Worm (Caenorhabditis elegans) whole organism, dauer: Measurements from ENCODE around the gene Y71H2AM.11.

ENCODE experiments used
- unc-62 ChIP-seq: sonication (generic microtip); optimal IDR thresholded peaks from 2 replicates; lab custom pipeline; 2017; ENCODE audit warnings: missing biosample characterization, missing genetic modification reagents, missing genetic modification characterization

The Y71H2AM.11 gene

DNA sequence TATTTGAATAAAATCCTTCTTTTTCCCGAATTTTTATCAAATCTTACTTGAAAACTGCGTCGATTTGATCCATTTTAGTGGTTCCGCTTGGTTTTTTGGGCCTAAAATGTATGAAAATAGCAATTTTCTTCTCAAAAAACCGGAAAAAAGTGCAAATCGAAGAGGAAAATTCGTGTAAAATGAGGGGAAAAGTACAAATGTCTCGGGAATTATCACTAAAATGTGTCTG, at the start of gene Y71H2AM.11:
TSS of gene Y71H2AM.11 (minus strand) at position 101 of the 229 bp plus-strand sequence.
- TF ChIP-seq unc-62: no peak

DNA sequence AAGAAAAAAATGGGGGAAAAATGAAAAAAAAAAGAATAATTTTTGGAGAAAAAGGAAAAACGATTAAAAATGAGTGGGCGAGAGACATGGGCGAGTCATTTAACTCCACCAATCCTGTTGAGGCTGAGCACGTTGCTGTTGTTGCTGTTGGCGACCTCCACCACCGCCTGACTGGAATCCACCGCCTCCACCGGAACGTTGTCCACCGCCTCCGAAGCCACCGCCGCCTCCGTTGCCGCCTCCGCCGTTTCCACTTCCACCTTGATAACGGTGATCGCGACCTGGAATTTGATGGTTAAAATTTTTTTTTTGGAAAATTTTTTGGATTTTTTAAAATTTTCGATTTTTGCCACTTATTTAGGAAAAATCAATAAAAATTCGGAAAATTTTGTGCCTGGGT, 45.9 kb upstream of the Y71H2AM.11 start:
- no peak for TF ChIP-seq unc-62

DNA sequence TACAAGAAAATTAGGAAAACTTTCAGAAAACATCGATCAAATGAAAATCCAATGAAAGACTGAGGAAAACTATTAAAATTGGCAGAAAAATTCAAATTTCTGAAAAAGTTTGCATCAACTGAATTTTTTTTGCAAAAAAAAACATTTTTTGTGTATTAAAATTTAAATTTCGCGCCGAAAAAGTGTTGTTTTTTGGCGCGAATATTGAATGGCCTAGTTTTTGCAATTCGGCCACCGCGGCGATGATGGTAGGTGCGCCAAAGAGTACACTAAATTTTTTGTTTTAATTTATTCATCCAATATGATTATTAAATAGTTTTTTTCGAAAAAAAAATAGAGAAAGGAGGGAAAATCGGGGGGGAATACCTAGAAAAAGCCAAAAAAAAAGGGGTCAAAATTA, 44.2 kb upstream of the Y71H2AM.11 start:
- no peak for TF ChIP-seq unc-62

DNA sequence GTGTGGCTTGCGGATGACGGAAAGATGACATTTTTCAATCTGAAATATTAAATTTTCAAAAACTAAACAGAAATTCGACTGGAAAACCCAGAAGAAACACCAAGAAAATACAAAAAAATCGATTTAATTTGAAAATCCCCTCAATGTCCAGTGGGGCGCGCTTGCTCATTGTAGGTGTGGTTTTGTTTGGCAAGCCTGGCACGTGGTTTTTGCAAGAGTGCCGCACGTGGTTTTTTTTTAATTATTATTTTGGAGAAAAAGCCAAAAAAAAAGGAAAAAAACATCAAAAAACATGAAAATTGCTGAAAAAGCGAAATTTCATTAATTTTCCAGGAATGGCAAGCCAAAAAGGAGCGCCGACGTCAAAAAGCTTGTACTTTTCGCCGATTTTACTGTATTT, 43.7 kb upstream of the Y71H2AM.11 start, which contains the start of gene swsn-3:
TSS of gene swsn-3 (minus strand) at position 45 of the 400 bp plus-strand sequence.
- TF ChIP-seq unc-62: no peak

DNA sequence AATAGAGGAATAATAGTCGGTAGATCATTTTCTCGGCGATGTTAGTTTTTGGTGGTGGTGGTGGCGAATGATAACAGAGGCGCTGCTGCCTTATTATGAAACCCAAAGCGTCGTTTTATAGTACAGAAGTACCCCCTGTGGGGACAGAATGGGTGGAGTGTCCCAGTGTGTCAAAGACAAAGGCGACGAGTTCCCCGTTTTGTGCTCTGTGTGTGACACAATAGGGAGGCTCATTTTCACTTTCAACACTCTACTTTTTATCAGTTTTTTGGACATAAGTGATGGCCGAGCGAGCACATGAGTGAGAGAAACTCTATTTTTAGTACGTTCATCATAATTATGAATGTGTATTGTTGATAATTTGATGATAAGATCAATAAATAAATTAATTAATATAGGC, 35.8 kb upstream of the Y71H2AM.11 start, which contains the start of gene pho-9:
TSS of gene pho-9 (minus strand) at position 91 of the 400 bp plus-strand sequence.
- TF ChIP-seq unc-62: no peak

DNA sequence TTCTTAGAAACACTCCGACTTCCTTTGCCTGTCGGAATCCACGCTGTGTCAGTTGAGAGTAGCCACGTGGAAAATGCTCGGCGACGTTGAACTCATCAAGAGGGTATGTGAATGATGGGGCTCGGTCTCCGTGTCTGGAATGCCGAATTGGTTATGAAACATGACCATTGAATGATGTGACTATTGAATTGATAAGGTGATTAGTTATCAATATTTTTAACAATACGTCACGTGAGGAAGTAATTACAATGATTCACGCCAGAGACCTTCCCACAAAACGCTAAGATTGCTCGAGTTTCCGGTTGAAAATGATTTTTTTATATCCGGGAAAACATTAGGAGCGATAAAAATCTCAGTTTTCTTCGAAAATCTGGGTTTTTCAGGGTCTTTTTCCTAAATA, 34.4 kb upstream of the Y71H2AM.11 start:
- no peak for TF ChIP-seq unc-62

DNA sequence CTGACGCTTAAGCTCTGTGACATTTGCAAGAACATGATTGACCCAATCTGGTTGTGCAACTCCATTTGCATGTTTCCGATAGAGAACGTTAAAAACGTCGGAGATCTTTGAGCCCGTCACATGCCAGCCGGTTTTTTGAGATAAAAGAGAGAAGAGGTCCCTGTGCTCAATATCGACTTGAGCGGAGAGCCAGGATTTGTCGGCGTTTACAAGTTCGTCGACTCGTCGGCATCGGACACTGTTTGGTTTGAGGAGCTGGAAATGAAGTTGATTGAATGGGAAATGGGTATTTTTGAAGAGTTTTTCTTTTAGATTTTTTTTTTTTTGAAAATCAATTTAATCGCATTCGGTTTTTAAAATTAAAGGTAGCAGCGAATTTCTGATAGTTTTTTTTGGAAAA, 33.2 kb upstream of the Y71H2AM.11 start:
- no peak for TF ChIP-seq unc-62

DNA sequence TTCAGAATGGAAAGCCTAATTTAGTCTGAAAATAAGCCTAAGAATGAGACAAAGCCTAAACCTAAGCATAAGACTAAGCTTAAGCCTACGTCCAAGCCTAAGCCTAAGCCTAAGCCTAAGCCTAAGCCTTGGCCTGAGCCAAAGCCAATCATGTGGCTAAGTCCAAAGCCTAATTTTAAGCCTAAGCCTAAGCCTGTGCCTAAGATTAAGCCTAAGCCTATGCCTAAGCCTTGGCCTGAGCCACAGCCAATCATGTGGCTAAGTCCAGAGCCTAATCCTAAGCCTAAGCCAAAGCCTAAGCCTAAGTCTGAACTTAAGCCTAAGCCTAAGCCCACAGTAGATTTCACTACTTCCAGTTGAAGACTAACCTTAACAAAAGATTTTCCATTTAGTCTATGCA, 32.6 kb upstream of the Y71H2AM.11 start:
- no peak for TF ChIP-seq unc-62

DNA sequence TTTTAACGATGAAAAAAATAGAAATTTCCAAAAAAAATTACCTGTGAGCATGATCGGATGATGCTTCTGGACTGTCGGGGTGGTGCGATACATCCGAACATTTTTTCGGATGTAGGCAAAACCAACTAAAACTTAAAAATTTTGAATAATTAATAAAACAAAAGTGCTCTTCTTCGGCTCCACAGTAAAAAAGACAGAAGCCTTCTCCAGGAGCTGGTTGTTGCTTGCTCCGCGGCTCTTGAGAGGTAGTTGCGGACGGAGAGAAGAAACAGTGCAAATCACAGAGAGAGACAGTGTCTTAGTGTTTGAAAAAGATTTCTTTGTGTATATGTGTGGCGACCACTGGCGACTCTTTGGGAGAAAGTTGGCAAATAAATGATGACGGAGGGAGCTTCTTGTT, 31.4 kb upstream of the Y71H2AM.11 start, which contains the start of gene gldi-9:
TSS of gene gldi-9 (minus strand) at position 101 of the 400 bp plus-strand sequence.
- TF ChIP-seq unc-62: no peak

DNA sequence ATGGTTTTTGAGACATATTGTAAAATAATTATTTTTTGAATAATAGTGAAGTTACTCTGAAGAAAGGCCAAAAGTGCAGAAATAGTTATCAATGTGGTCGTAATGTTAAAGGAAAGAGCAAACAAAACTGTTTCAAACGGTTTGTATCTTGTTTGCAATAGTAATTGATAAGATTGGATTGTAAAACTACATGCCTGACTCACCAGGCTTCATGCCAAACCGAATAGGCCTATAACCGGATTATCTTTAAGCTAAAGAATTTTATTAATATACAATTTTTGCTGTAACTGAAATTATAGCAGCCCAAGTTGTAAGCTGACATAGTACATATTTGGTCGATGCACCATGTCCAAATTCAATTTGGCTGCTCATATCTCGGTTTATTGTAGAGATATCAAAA, 21.7 kb upstream of the Y71H2AM.11 start, which contains the start of gene Y71H2AM.14:
TSS of gene Y71H2AM.14 (minus strand) at position 101 of the 400 bp plus-strand sequence.
- no peak for TF ChIP-seq unc-62

DNA sequence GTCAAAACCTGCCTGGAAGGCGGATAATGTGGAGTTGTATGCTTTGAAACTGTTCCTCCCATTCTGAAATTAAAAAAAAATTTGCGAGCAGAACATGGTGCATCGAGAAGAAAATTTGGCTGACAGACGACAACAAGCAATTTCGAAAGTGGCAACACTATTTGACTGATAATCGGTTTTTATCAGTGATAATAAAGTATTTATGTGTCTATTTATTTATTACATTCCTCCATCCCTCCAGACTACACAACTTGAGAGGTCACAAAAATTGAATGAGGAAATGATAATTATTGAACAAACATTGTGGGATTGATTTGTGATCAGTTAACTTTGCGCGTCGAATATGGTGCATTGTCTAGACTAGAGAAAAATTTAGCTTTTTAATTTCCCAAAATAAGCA, 14.6 kb upstream of the Y71H2AM.11 start, which contains the start of gene cest-25:
TSS of gene cest-25 (minus strand) at position 63 of the 400 bp plus-strand sequence.
- TF ChIP-seq unc-62: no peak

DNA sequence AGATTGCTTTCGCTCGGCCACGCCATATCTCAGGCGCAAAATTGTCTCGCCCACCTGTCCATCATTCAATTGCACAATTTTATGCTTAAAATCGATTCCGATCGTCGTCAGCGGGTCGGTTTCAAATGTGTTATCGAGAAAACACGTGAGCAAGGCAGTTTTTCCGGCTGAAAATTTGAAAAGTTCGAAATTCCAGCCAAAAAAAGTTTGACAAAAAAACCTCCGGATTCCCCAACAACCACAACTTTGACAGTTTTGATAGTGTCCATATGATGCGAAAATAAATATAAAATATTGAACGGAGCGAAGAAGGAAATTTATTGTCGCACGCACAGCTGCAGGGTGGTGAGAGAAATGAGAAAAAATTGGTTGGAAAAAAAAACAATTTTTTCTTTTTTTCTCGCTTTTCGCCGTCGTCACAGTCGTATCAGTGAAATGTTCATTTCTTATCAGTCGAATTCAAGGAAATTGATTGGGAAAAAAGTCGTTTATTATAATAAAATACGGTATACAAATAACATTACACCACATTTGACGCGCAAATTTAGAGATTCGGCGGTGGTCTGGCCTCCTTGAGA, 8.8 kb upstream of the Y71H2AM.11 start, which contains the start of gene Y71H2AM.12:
TSS of gene Y71H2AM.12 (minus strand) at position 486 of the 578 bp plus-strand sequence.
- TF ChIP-seq unc-62: no peak

DNA sequence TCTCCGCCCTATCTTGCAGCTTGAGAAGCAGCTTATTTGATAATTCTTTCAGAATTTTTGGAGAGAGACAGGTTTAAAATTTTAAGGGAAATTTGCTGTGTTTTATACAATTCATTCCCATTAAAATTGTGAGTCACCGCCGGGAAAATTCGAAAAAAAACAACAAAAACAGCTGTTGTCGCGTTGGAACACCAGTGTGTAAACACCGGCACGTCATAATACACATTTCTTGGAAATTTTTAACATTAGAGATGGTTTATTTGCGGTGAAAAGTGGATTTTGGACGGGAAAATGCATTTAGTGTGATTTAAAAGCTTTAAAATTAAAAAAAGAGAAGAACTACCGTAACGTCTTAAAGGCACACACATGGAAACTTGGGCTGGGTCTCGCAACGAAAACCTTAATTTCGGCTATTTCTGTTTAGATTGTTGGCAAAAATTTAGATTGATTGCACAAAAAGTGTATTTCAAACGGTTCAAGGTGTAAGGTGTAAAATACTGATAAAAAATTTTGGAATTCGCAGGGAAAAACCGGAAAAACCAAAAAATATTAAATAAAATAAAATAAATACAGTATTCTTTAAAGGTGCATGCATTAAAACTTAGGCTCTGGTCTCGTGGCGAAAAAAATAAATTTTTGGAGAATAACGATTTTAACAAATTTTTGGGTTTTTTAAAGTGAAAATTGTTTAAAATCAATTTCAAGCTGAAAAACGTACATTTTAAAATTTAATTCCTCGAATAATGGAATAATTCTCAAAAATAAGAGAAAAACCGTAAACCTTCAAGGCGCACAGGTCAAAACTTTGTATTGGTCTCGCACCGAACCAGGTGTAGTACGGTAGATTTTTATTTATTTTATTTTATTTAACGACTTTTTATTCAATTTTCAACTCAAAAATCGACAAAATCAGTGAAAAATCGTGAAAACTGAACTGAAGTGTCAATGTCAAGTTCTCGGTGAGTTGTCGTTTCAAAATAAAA, 620 bp upstream of the Y71H2AM.11 start, which contains the start of gene cosa-1:
TSS of gene cosa-1 (plus strand) at position 896 of the 983 bp plus-strand sequence.
- TF ChIP-seq unc-62: no peak

DNA sequence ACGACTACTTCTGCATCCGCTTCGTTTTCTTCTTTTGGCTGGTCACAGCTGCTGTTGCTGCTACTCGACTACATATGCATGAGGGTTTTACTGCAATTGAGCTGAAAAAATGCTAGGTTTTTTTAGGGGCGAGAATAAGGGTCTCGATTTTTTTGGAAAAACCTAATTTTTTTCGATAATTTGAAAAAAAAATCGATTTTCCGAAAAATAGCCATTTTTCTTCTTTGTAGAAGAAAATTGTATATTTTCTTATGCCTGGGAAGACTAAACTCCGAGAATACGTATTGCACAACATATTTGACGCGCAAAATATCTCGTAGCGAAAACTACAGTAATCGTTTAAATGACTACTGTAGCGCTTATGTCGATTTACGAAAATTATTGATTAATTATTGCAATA, 8.4 kb downstream of the Y71H2AM.11 start, which contains the start of gene tmem-132:
TSS of gene tmem-132 (minus strand) at position 101 of the 400 bp plus-strand sequence.
- no peak for TF ChIP-seq unc-62

DNA sequence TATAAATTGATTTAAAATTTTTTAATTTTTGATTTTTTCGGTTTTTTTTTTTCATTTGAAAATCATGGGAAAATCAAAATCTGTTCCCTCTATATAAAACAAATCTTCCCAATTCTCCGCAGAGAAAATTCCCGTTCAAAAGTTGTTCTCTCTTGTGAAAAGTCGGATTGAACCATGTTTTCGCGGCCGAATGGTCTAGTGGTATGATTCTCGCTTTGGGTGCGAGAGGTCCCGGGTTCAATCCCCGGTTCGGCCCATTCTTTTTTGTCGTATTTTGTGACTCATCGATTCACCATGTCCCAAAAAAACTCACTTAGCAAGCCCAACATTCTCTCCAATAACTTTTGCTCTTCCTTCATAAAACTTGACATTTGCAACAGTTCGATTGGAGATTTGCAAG, 13.4 kb downstream of the Y71H2AM.11 start:
- no peak for TF ChIP-seq unc-62

DNA sequence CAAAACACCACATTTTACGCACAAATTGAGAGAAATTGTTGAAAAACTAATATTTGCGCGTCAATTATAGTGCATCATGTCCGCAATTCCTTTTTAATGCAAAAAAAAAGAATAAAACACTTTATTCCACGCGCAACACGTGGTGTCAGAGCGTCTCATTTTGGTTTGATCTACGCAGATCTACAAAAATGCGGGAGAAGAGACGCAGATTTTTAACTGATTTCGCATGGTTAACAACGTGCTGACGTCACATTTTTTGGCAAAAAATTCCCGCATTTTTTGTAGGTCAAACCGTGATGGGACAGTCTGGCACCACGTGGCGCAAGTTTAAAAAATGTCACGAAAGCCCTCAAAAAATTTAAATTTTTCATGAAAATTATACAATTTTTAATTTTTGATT, 14.7 kb downstream of the Y71H2AM.11 start:
- no peak for TF ChIP-seq unc-62

DNA sequence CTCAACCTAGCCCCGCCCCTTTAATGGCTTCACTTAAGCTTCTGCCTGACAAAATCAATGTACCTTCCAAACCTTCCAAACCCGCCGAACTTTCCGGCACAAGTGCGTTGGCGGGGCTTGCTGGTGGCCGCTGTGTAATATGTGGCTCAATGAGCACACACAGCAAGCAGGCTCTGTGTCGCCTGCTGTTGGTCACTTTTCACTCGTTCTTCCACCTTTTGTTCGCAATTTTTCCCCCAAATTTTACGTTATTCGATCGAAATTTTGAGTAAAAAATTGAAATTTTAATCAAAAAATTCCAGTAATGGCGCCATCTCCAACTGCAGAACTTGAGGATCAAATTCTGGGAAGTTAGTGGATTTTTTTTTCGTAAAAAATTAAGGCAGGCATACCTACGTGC, 24.3 kb downstream of the Y71H2AM.11 start, which contains the start of gene set-27:
TSS of gene set-27 (plus strand) at position 301 of the 400 bp plus-strand sequence.
- TF ChIP-seq unc-62: no peak
